Fruit fly (Drosophila melanogaster) whole organism, embryonic: Measurements from ENCODE around the gene CG18135.

Experiments used
- Antp ChIP-seq: fragments of 200-800 bp; sonication (Bioruptor generic); optimal IDR thresholded peaks from 3 replicates; lab custom pipeline; 2016; ENCODE audit warnings: missing biosample characterization, missing genetic modification characterization
- CG11695 ChIP-seq: fragments of 200-800 bp; sonication (Bioruptor generic); IDR thresholded peaks from 3 replicates; pipeline ENCODE4 v1.3.6; 2022; ENCODE audit warnings: missing biosample characterization, missing genetic modification characterization
- CG12769 ChIP-seq: fragments of 200-800 bp; sonication (Bioruptor generic); optimal IDR thresholded peaks from 2 replicates; lab custom pipeline; 2019; ENCODE audit warnings: missing biosample characterization, mild to moderate bottlenecking, missing genetic modification characterization, moderate library complexity
- CG15479 ChIP-seq: fragments of 200-800 bp; sonication (Bioruptor generic); optimal IDR thresholded peaks from 3 replicates; lab custom pipeline; 2019; ENCODE audit warnings: missing biosample characterization, mild to moderate bottlenecking, missing genetic modification characterization, moderate library complexity
- CG17385 ChIP-seq: fragments of 200-800 bp; sonication (Bioruptor generic); optimal IDR thresholded peaks from 3 replicates; lab custom pipeline; 2018; ENCODE audit warnings: missing biosample characterization, mild to moderate bottlenecking, missing genetic modification characterization
- CG17568 ChIP-seq: fragments of 200-800 bp; sonication (Bioruptor generic); optimal IDR thresholded peaks from 2 replicates; lab custom pipeline; 2018; ENCODE audit warnings: missing biosample characterization, mild to moderate bottlenecking, missing genetic modification characterization, moderate library complexity
- CG2199 ChIP-seq: fragments of 200-800 bp; sonication (Bioruptor generic); IDR thresholded peaks from 3 replicates; pipeline ENCODE4 v1.3.6; 2022; ENCODE audit warnings: missing biosample characterization, missing genetic modification characterization
- CG2202 ChIP-seq: fragments of 200-800 bp; sonication (Bioruptor generic); optimal IDR thresholded peaks from 2 replicates; lab custom pipeline; 2018; ENCODE audit warnings: missing biosample characterization, mild to moderate bottlenecking, missing genetic modification characterization
- CG3065 ChIP-seq: fragments of 200-800 bp; sonication (Bioruptor generic); optimal IDR thresholded peaks from 2 replicates; lab custom pipeline; 2016; ENCODE audit warnings: missing biosample characterization, missing genetic modification characterization
- CG31388 ChIP-seq: fragments of 200-800 bp; sonication (Bioruptor generic); optimal IDR thresholded peaks from 2 replicates; lab custom pipeline; 2016; ENCODE audit warnings: missing biosample characterization, missing genetic modification characterization
- CG34422 ChIP-seq: fragments of 200-800 bp; sonication (Bioruptor generic); IDR thresholded peaks from 3 replicates; pipeline ENCODE4 v1.3.6; 2022; ENCODE audit warnings: missing biosample characterization, missing genetic modification characterization
- CG4282 ChIP-seq: fragments of 200-800 bp; sonication (Bioruptor generic); optimal IDR thresholded peaks from 2 replicates; lab custom pipeline; 2016; ENCODE audit warnings: missing biosample characterization, missing genetic modification characterization
- CG43689 ChIP-seq: fragments of 200-800 bp; sonication (Bioruptor generic); IDR thresholded peaks from 2 replicates; pipeline ENCODE4 v1.3.6; 2022; ENCODE audit warnings: missing biosample characterization, missing genetic modification characterization
- CG4404 ChIP-seq: fragments of 200-800 bp; sonication (Bioruptor generic); IDR thresholded peaks from 2 replicates; pipeline ENCODE4 v1.3.6; 2022; ENCODE audit warnings: missing biosample characterization, missing genetic modification characterization
- CG4730 ChIP-seq: fragments of 200-800 bp; sonication (Bioruptor generic); IDR thresholded peaks from 2 replicates; pipeline ENCODE4 v1.3.6; 2022; ENCODE audit warnings: missing biosample characterization, missing genetic modification characterization
- CG4820 ChIP-seq: fragments of 200-800 bp; sonication (Bioruptor generic); optimal IDR thresholded peaks from 3 replicates; lab custom pipeline; 2016; ENCODE audit warnings: missing biosample characterization, missing genetic modification characterization
- CG5953 ChIP-seq: fragments of 200-800 bp; sonication (Bioruptor generic); IDR thresholded peaks from 2 replicates; pipeline ENCODE4 v1.3.6; 2022; ENCODE audit warnings: missing biosample characterization, missing genetic modification characterization
- CG6175 ChIP-seq: fragments of 200-800 bp; sonication (Bioruptor generic); IDR thresholded peaks from 3 replicates; pipeline ENCODE4 v1.3.6; 2022; ENCODE audit warnings: missing biosample characterization, missing genetic modification characterization
- CG8924 ChIP-seq: fragments of 200-800 bp; optimal IDR thresholded peaks from 3 replicates; lab custom pipeline; 2019; ENCODE audit warnings: missing biosample characterization, mild to moderate bottlenecking, missing genetic modification characterization, moderate library complexity
- CG9727 ChIP-seq: fragments of 200-800 bp; sonication (Bioruptor generic); optimal IDR thresholded peaks from 3 replicates; lab custom pipeline; 2017; ENCODE audit warnings: missing biosample characterization, mild to moderate bottlenecking, missing genetic modification characterization
- D19B ChIP-seq: fragments of 200-800 bp; sonication (Bioruptor generic); optimal IDR thresholded peaks from 2 replicates; lab custom pipeline; 2017; ENCODE audit warnings: missing biosample characterization, mild to moderate bottlenecking, missing genetic modification characterization
- Hr3 ChIP-seq: fragments of 200-800 bp; sonication (Bioruptor generic); optimal IDR thresholded peaks from 3 replicates; lab custom pipeline; 2016; ENCODE audit warnings: missing biosample characterization, missing genetic modification characterization
- Lhr ChIP-seq: fragments of 200-800 bp; sonication (Bioruptor generic); optimal IDR thresholded peaks from 3 replicates; lab custom pipeline; 2017; ENCODE audit warnings: mild to moderate bottlenecking, missing biosample characterization, missing genetic modification reagents, missing genetic modification characterization
- Med ChIP-seq: fragments of 200-800 bp; sonication (Bioruptor generic); peaks from one replicate; lab custom pipeline; 2016; ENCODE audit warnings: missing biosample characterization, missing genetic modification characterization, mild to moderate bottlenecking, inconsistent platforms, moderate library complexity
- Nf-YC ChIP-seq: fragments of 200-800 bp; optimal IDR thresholded peaks from 3 replicates; lab custom pipeline; 2019; ENCODE audit warnings: missing biosample characterization, mild to moderate bottlenecking, missing genetic modification characterization, moderate library complexity
- Oaz ChIP-seq: fragments of 200-800 bp; sonication (Bioruptor generic); IDR thresholded peaks from 2 replicates; pipeline ENCODE4 v1.3.6; 2022; ENCODE audit warnings: missing biosample characterization, missing genetic modification characterization
- PHDP ChIP-seq: fragments of 200-800 bp; sonication (Bioruptor generic); optimal IDR thresholded peaks from 3 replicates; lab custom pipeline; 2018; ENCODE audit warnings: missing biosample characterization, mild to moderate bottlenecking, missing genetic modification characterization, moderate library complexity
- Sin3A ChIP-seq: fragments of >200 bp; optimal IDR thresholded peaks from 2 replicates; lab custom pipeline; 2018
- Stat92E ChIP-seq, 3 experiments: fragments of >200 bp in 2 of 3; fragments of 200-800 bp in 1 of 3; sonication (Bioruptor generic) in 1 of 3; optimal IDR thresholded peaks; 2 replicates each; lab custom pipeline; 2017 to 2019; ENCODE audit warnings: missing biosample characterization in 3 of 3, missing genetic modification characterization in 3 of 3, mild to moderate bottlenecking in 1 of 3, moderate library complexity in 1 of 3
- al ChIP-seq: fragments of 200-800 bp; sonication (Bioruptor generic); IDR thresholded peaks from 2 replicates; pipeline ENCODE4 v1.3.6; 2022; ENCODE audit warnings: missing biosample characterization, missing genetic modification characterization
- ci ChIP-seq: fragments of 200-800 bp; sonication (Bioruptor generic); IDR thresholded peaks from 3 replicates; pipeline ENCODE4 v1.3.6; 2022; ENCODE audit warnings: missing biosample characterization, missing genetic modification characterization
- dan ChIP-seq: fragments of 200-800 bp; sonication (Bioruptor generic); IDR thresholded peaks from 2 replicates; pipeline ENCODE4 v1.3.6; 2022; ENCODE audit warnings: missing biosample characterization, missing genetic modification characterization
- disco-r ChIP-seq: fragments of 200-800 bp; sonication (Bioruptor generic); optimal IDR thresholded peaks from 2 replicates; lab custom pipeline; 2016; ENCODE audit warnings: missing biosample characterization, missing genetic modification characterization
- dpn ChIP-seq, 2 experiments: fragments of 200-800 bp; sonication (Bioruptor generic); optimal IDR thresholded peaks; 3 replicates each; lab custom pipeline; 2016; ENCODE audit warnings: missing biosample characterization in 2 of 2, missing genetic modification characterization in 2 of 2
- eve ChIP-seq, 2 experiments: fragments of >200 bp; optimal IDR thresholded peaks; 2 replicates each; lab custom pipeline; 2017; ENCODE audit warnings: missing biosample characterization in 2 of 2, missing genetic modification characterization in 2 of 2
- ewg ChIP-seq: fragments of 200-800 bp; sonication (Bioruptor generic); optimal IDR thresholded peaks from 3 replicates; lab custom pipeline; 2017; ENCODE audit warnings: mild to moderate bottlenecking, missing biosample characterization, missing genetic modification reagents, missing genetic modification characterization
- fd102C ChIP-seq: fragments of 200-800 bp; sonication (Bioruptor generic); optimal IDR thresholded peaks from 2 replicates; lab custom pipeline; 2018; ENCODE audit warnings: missing biosample characterization, mild to moderate bottlenecking, missing genetic modification characterization, moderate library complexity
- fd3F ChIP-seq: fragments of 200-800 bp; sonication (Bioruptor generic); optimal IDR thresholded peaks from 2 replicates; lab custom pipeline; 2018; ENCODE audit warnings: missing biosample characterization, mild to moderate bottlenecking, missing genetic modification characterization, moderate library complexity
- gro ChIP-seq: fragments of 200-800 bp; sonication (Bioruptor generic); optimal IDR thresholded peaks from 2 replicates; lab custom pipeline; 2016; ENCODE audit warnings: missing biosample characterization, missing genetic modification characterization
- jing ChIP-seq: fragments of 200-800 bp; sonication (Bioruptor generic); optimal IDR thresholded peaks from 2 replicates; lab custom pipeline; 2018; ENCODE audit warnings: missing biosample characterization, mild to moderate bottlenecking, missing genetic modification characterization
- kni ChIP-seq: fragments of 200-800 bp; sonication (Bioruptor generic); optimal IDR thresholded peaks from 3 replicates; lab custom pipeline; 2017; ENCODE audit warnings: mild to moderate bottlenecking, missing biosample characterization, missing genetic modification reagents, missing genetic modification characterization
- odd ChIP-seq: fragments of 200-800 bp; sonication (Bioruptor generic); optimal IDR thresholded peaks from 2 replicates; lab custom pipeline; 2017; ENCODE audit warnings: missing biosample characterization, mild to moderate bottlenecking, missing genetic modification characterization
- sens ChIP-seq: fragments of 200-800 bp; sonication (Bioruptor generic); peaks from one replicate; lab custom pipeline; 2016; ENCODE audit warnings: missing biosample characterization, missing genetic modification characterization
- sim ChIP-seq: fragments of 200-800 bp; sonication (Bioruptor generic); IDR thresholded peaks from 2 replicates; pipeline ENCODE4 v1.3.6; 2022; ENCODE audit warnings: missing biosample characterization, missing genetic modification characterization
- slp2 ChIP-seq: fragments of 200-800 bp; sonication (Bioruptor generic); optimal IDR thresholded peaks from 2 replicates; lab custom pipeline; 2016; ENCODE audit warnings: missing biosample characterization, missing genetic modification characterization
- sqz ChIP-seq: fragments of 200-800 bp; sonication (Bioruptor generic); optimal IDR thresholded peaks from 3 replicates; lab custom pipeline; 2018; ENCODE audit warnings: missing biosample characterization, mild to moderate bottlenecking, missing genetic modification characterization
- tll ChIP-seq, 2 experiments: fragments of 200-800 bp in 1 of 2; fragments of >200 bp in 1 of 2; sonication (Bioruptor generic) in 1 of 2; optimal IDR thresholded peaks; 2 replicates each; lab custom pipeline; 2017 to 2019; ENCODE audit warnings: missing biosample characterization in 2 of 2, missing genetic modification characterization in 2 of 2, mild to moderate bottlenecking in 1 of 2, moderate library complexity in 1 of 2
- twi ChIP-seq: fragments of 200-800 bp; optimal IDR thresholded peaks from 2 replicates; lab custom pipeline; 2019; ENCODE audit warnings: missing biosample characterization, mild to moderate bottlenecking, missing genetic modification characterization, moderate library complexity
- vfl ChIP-seq: fragments of 200-800 bp; sonication (Bioruptor generic); optimal IDR thresholded peaks from 2 replicates; lab custom pipeline; 2016; ENCODE audit warnings: missing biosample characterization, missing genetic modification characterization
- z ChIP-seq: fragments of 200-800 bp; sonication (Bioruptor generic); IDR thresholded peaks from 3 replicates; pipeline ENCODE4 v1.3.6; 2022; ENCODE audit warnings: missing biosample characterization, missing genetic modification characterization
- zen ChIP-seq: fragments of 200-800 bp; sonication (Bioruptor generic); optimal IDR thresholded peaks from 3 replicates; lab custom pipeline; 2018; ENCODE audit warnings: missing biosample characterization, mild to moderate bottlenecking, missing genetic modification characterization, moderate library complexity
- zf30C ChIP-seq: fragments of 200-800 bp; sonication (Bioruptor generic); optimal IDR thresholded peaks from 3 replicates; lab custom pipeline; 2018; ENCODE audit warnings: missing biosample characterization, mild to moderate bottlenecking, missing genetic modification characterization

Gene CG18135

DNA sequence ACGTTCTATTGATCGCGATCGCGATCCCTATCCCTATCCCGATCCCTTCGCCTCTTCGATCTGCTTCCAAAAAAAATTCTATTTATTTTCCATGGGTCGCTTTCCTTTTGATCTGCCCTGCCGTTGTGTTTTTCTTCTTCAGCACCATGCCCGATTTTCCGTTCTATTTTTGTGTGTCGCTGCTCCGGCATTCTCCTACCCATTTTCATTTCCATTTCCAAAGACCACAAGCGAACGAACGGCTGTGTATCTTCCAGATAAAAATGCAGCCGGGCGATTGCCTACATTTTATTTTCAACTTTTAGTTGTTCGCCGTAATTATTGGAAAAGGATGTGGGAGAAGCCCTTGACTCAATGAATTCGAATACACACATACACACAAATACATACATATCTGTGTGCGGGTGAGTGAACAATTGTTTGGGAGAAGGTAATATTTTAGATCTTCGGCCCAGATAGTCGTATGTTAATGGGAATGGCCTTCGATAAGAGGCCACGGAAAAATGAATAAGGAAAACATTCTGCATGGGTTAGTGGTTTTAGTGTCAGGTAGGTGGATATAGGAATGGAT, 45.5 kb upstream of the CG18135 start (continued):
- peak; percentile 14 for TF ChIP-seq Med (GFP tag; lab: Kevin White, UChicago)
- peak; percentile 48 for TF ChIP-seq zf30C (GFP tag; lab: Kevin White, UChicago)
- peak; percentile 94; the same call in 2 of the 3 replicates for TF ChIP-seq CG2199
- no peak for TF ChIP-seq dpn (GFP tag; optimal IDR thresholded peaks at IDR 0.05; lab: Kevin White, UChicago)
- no peak for TF ChIP-seq CG31388
- TF ChIP-seq fd3F (GFP tag; lab: Kevin White, UChicago): no peak
- TF ChIP-seq CG43689 (GFP tag; lab: Robert Waterston, UW): no peak
- no peak for TF ChIP-seq fd102C
- no peak for TF ChIP-seq sim (GFP tag; lab: Robert Waterston, UW)
- peak; percentile 77 for TF ChIP-seq zen (tag; lab: Kevin White, UChicago)
- TF ChIP-seq twi: peak; percentile 72
- TF ChIP-seq PHDP (tag; lab: Kevin White, UChicago): no peak
- no peak for TF ChIP-seq CG4730 (GFP tag; lab: Robert Waterston, UW)
- peak in 1 of 2 experiments; percentile 91 for TF ChIP-seq tll (GFP tag; optimal IDR thresholded peaks at IDR 0.05; lab: Kevin White, UChicago)
- no peak for TF ChIP-seq CG2202 (tag; lab: Kevin White, UChicago)
- TF ChIP-seq al (GFP tag; lab: Robert Waterston, UW): no peak
- peak; percentile 48 for TF ChIP-seq CG12769 (tag; lab: Kevin White, UChicago)
- TF ChIP-seq eve (GFP tag; optimal IDR thresholded peaks at IDR 0.05; lab: Kevin White, UChicago): peak in 1 of 2 experiments; percentile 63
- TF ChIP-seq odd (GFP tag; lab: Kevin White, UChicago): no peak
- peak; percentile 68 for TF ChIP-seq sens
- peak; percentile 54 for TF ChIP-seq CG8924 (tag; lab: Kevin White, UChicago)
- no peak for TF ChIP-seq CG4282 (GFP tag; lab: Kevin White, UChicago)
- TF ChIP-seq ewg (GFP tag; lab: Kevin White, UChicago): no peak
- no peak for TF ChIP-seq Nf-YC (tag; lab: Kevin White, UChicago)
- 0 out of 3 replicates have a peak, but pooled peaks have one; percentile 12 for TF ChIP-seq ci (GFP tag; lab: Robert Waterston, UW)
- no peak for TF ChIP-seq Sin3A (lab: Kevin White, UChicago)
- no peak for TF ChIP-seq Antp (GFP tag; lab: Kevin White, UChicago)
- no peak for TF ChIP-seq disco-r (GFP tag; lab: Kevin White, UChicago)
- peak; percentile 55 for TF ChIP-seq CG17385 (GFP tag; lab: Kevin White, UChicago)
- peak; percentile 50 for TF ChIP-seq kni
- no peak for TF ChIP-seq CG9727 (GFP tag; lab: Kevin White, UChicago)
- no peak for TF ChIP-seq dan (GFP tag; lab: Robert Waterston, UW)
- no peak for TF ChIP-seq CG3065 (GFP tag; lab: Kevin White, UChicago)
- TF ChIP-seq CG17568: no peak
- no peak for TF ChIP-seq CG5953
- TF ChIP-seq CG15479 (GFP tag; lab: Kevin White, UChicago): peak; percentile 63
- TF ChIP-seq sqz (GFP tag; lab: Kevin White, UChicago): peak; percentile 54
- TF ChIP-seq Stat92E (GFP tag; optimal IDR thresholded peaks at IDR 0.05; lab: Kevin White, UChicago): peak in 1 of 3 experiments; percentile 19
- TF ChIP-seq, all 482 proteins: peak for 21

DNA sequence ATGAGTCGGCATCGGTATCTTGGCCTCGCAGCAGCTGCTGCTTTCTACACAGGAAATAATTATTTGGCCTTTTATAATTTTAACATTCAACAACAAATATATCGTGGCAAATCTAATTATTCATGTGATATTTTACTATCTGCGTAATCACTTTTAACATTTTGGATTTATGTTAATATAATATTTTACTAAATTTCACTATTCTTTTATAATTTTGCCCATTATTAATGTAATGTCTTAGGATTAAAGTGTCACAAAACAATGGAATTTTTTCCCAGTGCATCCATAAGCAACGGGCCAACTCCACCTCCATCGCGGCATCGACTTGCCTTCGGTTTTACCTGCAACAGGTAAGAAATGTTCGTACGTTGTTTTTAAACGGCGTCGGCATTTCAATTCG, 44.4 kb upstream of the CG18135 start:
- TF ChIP-seq CG4404 (GFP tag; lab: Robert Waterston, UW) (peak; percentile 90), CG34422 (GFP tag; lab: Robert Waterston, UW) (peak; percentile 67), eve (GFP tag; optimal IDR thresholded peaks at IDR 0.05; lab: Kevin White, UChicago) (peak; percentile 6 to 94), jing (GFP tag; lab: Kevin White, UChicago) (peak; percentile 49), z (no peak), Lhr (GFP tag; lab: Kevin White, UChicago) (peak; percentile 72), twi (peak; percentile 81), gro (GFP tag; lab: Kevin White, UChicago) (no peak), vfl (GFP tag; lab: Kevin White, UChicago) (peak; percentile 49), Oaz (GFP tag; lab: Robert Waterston, UW) (0 out of 2 replicates have a peak, but pooled peaks have one; percentile 15), CG6175 (GFP tag; lab: Robert Waterston, UW) (no peak), Hr3 (GFP tag; lab: Kevin White, UChicago) (peak; percentile 81), slp2 (GFP tag; lab: Kevin White, UChicago) (peak; percentile 8), CG4820 (GFP tag; lab: Kevin White, UChicago) (peak; percentile 85), D19B (no peak), CG11695 (peak; percentile 84)
